Fruit fly (Drosophila melanogaster) whole organism, wandering third instar larva: ENCODE data around the gene CG3568.

ENCODE experiments used
- Abd-B ChIP-seq: fragments of >200 bp; optimal IDR thresholded peaks from 2 replicates; lab custom pipeline; 2017; ENCODE audit warnings: missing biosample characterization, missing genetic modification characterization
- CG32264 ChIP-seq: fragments of 200-800 bp; sonication (Bioruptor generic); optimal IDR thresholded peaks from 2 replicates; lab custom pipeline; 2016; ENCODE audit warnings: missing biosample characterization, missing genetic modification characterization
- CG9705 ChIP-seq: fragments of 200-800 bp; sonication (Bioruptor generic); optimal IDR thresholded peaks from 2 replicates; lab custom pipeline; 2018; ENCODE audit warnings: missing biosample characterization, mild to moderate bottlenecking, missing genetic modification characterization
- Dif ChIP-seq: fragments of 200-275, 200-300 bp; sonication (Bioruptor generic); optimal IDR thresholded peaks from 2 replicates; lab custom pipeline; 2018; ENCODE audit warnings: missing biosample characterization, missing genetic modification characterization; ENCODE audit not compliant: partially characterized antibody
- HLH106 ChIP-seq: fragments of 200-800 bp; optimal IDR thresholded peaks from 3 replicates; lab custom pipeline; 2019; ENCODE audit warnings: missing biosample characterization, mild to moderate bottlenecking, missing genetic modification characterization, moderate library complexity
- Hnf4 ChIP-seq: fragments of 200-800 bp; sonication (Bioruptor generic); optimal IDR thresholded peaks from 2 replicates; lab custom pipeline; 2016; ENCODE audit warnings: missing biosample characterization, mild to moderate bottlenecking, missing genetic modification characterization
- Hr78 ChIP-seq: fragments of >200 bp; optimal IDR thresholded peaks from 2 replicates; lab custom pipeline; 2017; ENCODE audit warnings: missing biosample characterization, missing genetic modification characterization
- Hr83 ChIP-seq: fragments of 200-300 bp; sonication (Bioruptor generic); optimal IDR thresholded peaks from 2 replicates; lab custom pipeline; 2016; ENCODE audit warnings: missing biosample characterization, mild to moderate bottlenecking, missing genetic modification characterization, moderate library complexity; ENCODE audit not compliant: poor library complexity, severe bottlenecking
- Jra ChIP-seq: sonication (Bioruptor generic); optimal IDR thresholded peaks from 2 replicates; lab custom pipeline; 2016; ENCODE audit warnings: missing biosample characterization, missing genetic modification characterization
- Mio ChIP-seq: sonication (Bioruptor generic); optimal IDR thresholded peaks from 2 replicates; lab custom pipeline; 2016; ENCODE audit warnings: missing biosample characterization, missing genetic modification characterization
- Myc ChIP-seq: fragments of >200 bp; optimal IDR thresholded peaks from 2 replicates; lab custom pipeline; 2017
- N ChIP-seq: fragments of >200 bp; optimal IDR thresholded peaks from 2 replicates; lab custom pipeline; 2018; ENCODE audit warnings: missing biosample characterization, missing external identifiers, missing genetic modification characterization
- OdsH ChIP-seq: fragments of 200-800 bp; sonication (Bioruptor generic); optimal IDR thresholded peaks from 2 replicates; lab custom pipeline; 2016; ENCODE audit warnings: missing biosample characterization, mild to moderate bottlenecking, missing genetic modification characterization
- Rel ChIP-seq, 2 experiments: fragments of 200-800 bp; sonication (Bioruptor generic) in 1 of 2; optimal IDR thresholded peaks; 2 replicates in 1 of 2; 3 replicates in 1 of 2; lab custom pipeline; 2016 to 2019; ENCODE audit warnings: mild to moderate bottlenecking in 2 of 2, missing biosample characterization in 2 of 2, missing genetic modification characterization in 2 of 2, moderate library complexity in 1 of 2
- br ChIP-seq: fragments of 200-800 bp; sonication (Bioruptor generic); optimal IDR thresholded peaks from 2 replicates; lab custom pipeline; 2016; ENCODE audit warnings: missing biosample characterization, missing genetic modification characterization
- brk ChIP-seq: fragments of 200-800 bp; sonication (Bioruptor generic); optimal IDR thresholded peaks from 2 replicates; lab custom pipeline; 2016; ENCODE audit warnings: missing biosample characterization, mild to moderate bottlenecking, missing genetic modification characterization
- dl ChIP-seq, 2 experiments: fragments of 175-275, 200-275 bp in 1 of 2; fragments of 200-275 bp in 1 of 2; sonication (Bioruptor generic); optimal IDR thresholded peaks; lab custom pipeline; 2018; ENCODE audit warnings: mild to moderate bottlenecking in 2 of 2, missing biosample characterization in 2 of 2, missing genetic modification characterization in 2 of 2, moderate library complexity in 2 of 2; ENCODE audit not compliant: partially characterized antibody in 2 of 2, insufficient read depth in 1 of 2
- dmrt93B ChIP-seq: fragments of 200-800 bp; sonication (Bioruptor generic); optimal IDR thresholded peaks from 2 replicates; lab custom pipeline; 2018; ENCODE audit warnings: missing biosample characterization, mild to moderate bottlenecking, missing genetic modification characterization
- dsf ChIP-seq: sonication (Bioruptor generic); optimal IDR thresholded peaks from 2 replicates; lab custom pipeline; 2016; ENCODE audit warnings: missing biosample characterization, missing genetic modification characterization, borderline replicate concordance
- ey ChIP-seq: fragments of 200-800 bp; sonication (Bioruptor generic); optimal IDR thresholded peaks from 2 replicates; lab custom pipeline; 2016; ENCODE audit warnings: missing biosample characterization, missing genetic modification characterization
- foxo ChIP-seq, 2 experiments: fragments of 200-800 bp; sonication (Bioruptor generic); optimal IDR thresholded peaks; 2 replicates in 1 of 2; 3 replicates in 1 of 2; lab custom pipeline; 2016 to 2017; ENCODE audit warnings: missing biosample characterization in 2 of 2, missing genetic modification characterization in 2 of 2
- fru ChIP-seq: fragments of 200-800 bp; sonication (Bioruptor generic); optimal IDR thresholded peaks from 3 replicates; lab custom pipeline; 2016; ENCODE audit warnings: missing biosample characterization, mild to moderate bottlenecking, missing genetic modification characterization
- h ChIP-seq: fragments of 200-800 bp; sonication (Bioruptor generic); optimal IDR thresholded peaks from 3 replicates; lab custom pipeline; 2016; ENCODE audit warnings: missing biosample characterization, mild to moderate bottlenecking, missing genetic modification characterization
- jim ChIP-seq: fragments of 175-275, 200-325 bp; sonication (Bioruptor generic); optimal IDR thresholded peaks from 2 replicates; lab custom pipeline; 2016; ENCODE audit warnings: missing biosample characterization, mild to moderate bottlenecking, missing genetic modification characterization
- pan ChIP-seq: fragments of >200 bp; optimal IDR thresholded peaks from 2 replicates; lab custom pipeline; 2017
- psq ChIP-seq: fragments of 200-800 bp; sonication (Bioruptor generic); optimal IDR thresholded peaks from 3 replicates; lab custom pipeline; 2017; ENCODE audit warnings: missing biosample characterization, mild to moderate bottlenecking, missing genetic modification characterization, moderate library complexity
- sage ChIP-seq: fragments of 200-800 bp; sonication (Bioruptor generic); optimal IDR thresholded peaks from 2 replicates; lab custom pipeline; 2016; ENCODE audit warnings: missing biosample characterization, mild to moderate bottlenecking, missing genetic modification characterization
- sv ChIP-seq: fragments of 200-800 bp; sonication (Bioruptor generic); optimal IDR thresholded peaks from 3 replicates; lab custom pipeline; 2016; ENCODE audit warnings: missing biosample characterization, missing genetic modification characterization
- tai ChIP-seq: sonication (Bioruptor generic); optimal IDR thresholded peaks from 2 replicates; lab custom pipeline; 2016; ENCODE audit warnings: missing biosample characterization, missing genetic modification characterization
- woc ChIP-seq: sonication (Bioruptor generic); optimal IDR thresholded peaks from 2 replicates; lab custom pipeline; 2016; ENCODE audit warnings: missing biosample characterization, mild to moderate bottlenecking, missing genetic modification characterization

Gene CG3568

DNA sequence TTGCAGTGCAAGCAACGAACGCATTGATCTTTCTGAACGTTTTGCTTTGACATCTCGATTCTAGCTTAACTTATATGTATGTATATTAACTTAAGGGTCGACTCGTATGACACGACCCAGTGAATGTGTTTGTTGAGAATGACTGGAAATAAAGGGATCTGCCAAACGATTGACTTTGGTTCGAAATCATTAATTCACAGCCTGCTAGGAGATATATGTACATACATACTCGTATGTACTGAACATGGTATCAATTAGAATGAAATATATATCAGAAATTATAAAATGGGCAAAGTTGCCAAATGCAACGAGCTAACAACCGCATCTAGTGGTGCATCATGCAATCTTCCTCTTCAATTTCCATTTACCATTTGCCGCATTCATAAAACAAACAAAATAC is 29.4 kb downstream of the CG3568 start, which contains the start of gene CG12684:
Gene CG12684, minus strand, starts transcription at position 101 of the 400 bp plus-strand sequence.
- TF ChIP-seq woc (GFP tag; lab: Kevin White, UChicago) (no peak), ey (GFP tag; lab: Kevin White, UChicago) (no peak), Dif (GFP tag; lab: Kevin White, UChicago) (no peak), br (GFP tag; lab: Kevin White, UChicago) (no peak), sv (GFP tag; lab: Kevin White, UChicago) (no peak), dl (GFP tag; optimal IDR thresholded peaks at IDR 0.05; lab: Kevin White, UChicago; ENCODE audit: insufficient read depth in 1 of 2, partially characterized antibody in 2 of 2) (no peak), pan (lab: Kevin White, UChicago) (no peak), N (GFP tag; lab: Kevin White, UChicago) (no peak), Abd-B (GFP tag; lab: Kevin White, UChicago) (no peak), CG32264 (GFP tag; lab: Kevin White, UChicago) (no peak), Rel (GFP tag; optimal IDR thresholded peaks at IDR 0.05; lab: Kevin White, UChicago) (no peak), Rel (tag; optimal IDR thresholded peaks at IDR 0.05; lab: Kevin White, UChicago) (no peak), fru (no peak), Myc (no peak), jim (no peak), dmrt93B (GFP tag; lab: Kevin White, UChicago) (no peak), psq (GFP tag; lab: Kevin White, UChicago) (no peak), Jra (GFP tag; lab: Kevin White, UChicago) (no peak), OdsH (GFP tag; lab: Kevin White, UChicago) (no peak), tai (GFP tag; lab: Kevin White, UChicago) (no peak), CG9705 (no peak)

DNA sequence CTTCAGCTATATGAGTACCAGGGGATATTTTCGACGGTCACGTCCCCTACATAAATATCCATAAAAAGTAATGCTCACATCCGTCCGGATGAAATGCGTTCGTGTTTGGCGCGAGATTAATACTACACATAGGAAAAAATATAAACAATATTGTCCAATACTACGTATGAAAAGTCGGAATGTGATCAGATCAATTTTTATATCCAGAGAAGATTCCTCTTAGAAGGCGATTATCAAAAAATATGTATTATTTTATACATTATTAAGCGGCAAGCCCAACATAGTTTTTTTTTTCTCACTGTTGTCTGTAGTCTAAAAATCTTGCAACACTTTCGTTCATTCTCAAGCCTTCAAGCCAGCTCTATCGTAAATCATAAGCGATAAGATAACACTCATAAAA is 31.5 kb downstream of the CG3568 start:
- TF ChIP-seq br (GFP tag; lab: Kevin White, UChicago), result no peak
- TF ChIP-seq Myc, result no peak
- peak; percentile 1 for TF ChIP-seq fru
- peak in 1 of 2 experiments; percentile 25 for TF ChIP-seq foxo (GFP tag; optimal IDR thresholded peaks at IDR 0.05; lab: Kevin White, UChicago)

DNA sequence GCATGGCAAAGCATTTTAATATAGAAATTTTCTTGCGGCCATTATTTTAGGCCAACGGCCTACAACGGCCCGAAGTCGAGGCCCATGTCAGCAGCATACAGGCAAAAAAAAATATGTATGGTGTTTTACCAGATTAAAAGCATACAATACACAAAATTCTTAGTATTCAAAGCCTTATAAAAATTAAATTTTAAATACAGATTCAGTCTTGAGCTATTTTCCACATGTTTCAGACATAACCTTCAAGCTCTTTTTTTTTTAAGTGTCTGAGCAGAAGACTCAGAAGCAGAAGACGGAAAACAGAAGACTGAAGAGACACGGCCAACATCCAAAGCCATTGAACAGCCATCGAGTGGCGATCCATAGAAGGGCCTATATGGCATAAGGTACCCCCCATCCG is 39.3 kb downstream of the CG3568 start:
- TF ChIP-seq Mio (no peak), fru (peak; percentile 13), foxo (GFP tag; optimal IDR thresholded peaks at IDR 0.05; lab: Kevin White, UChicago) (peak in 1 of 2 experiments; percentile 28), h (GFP tag; lab: Kevin White, UChicago) (peak; percentile 3)

DNA sequence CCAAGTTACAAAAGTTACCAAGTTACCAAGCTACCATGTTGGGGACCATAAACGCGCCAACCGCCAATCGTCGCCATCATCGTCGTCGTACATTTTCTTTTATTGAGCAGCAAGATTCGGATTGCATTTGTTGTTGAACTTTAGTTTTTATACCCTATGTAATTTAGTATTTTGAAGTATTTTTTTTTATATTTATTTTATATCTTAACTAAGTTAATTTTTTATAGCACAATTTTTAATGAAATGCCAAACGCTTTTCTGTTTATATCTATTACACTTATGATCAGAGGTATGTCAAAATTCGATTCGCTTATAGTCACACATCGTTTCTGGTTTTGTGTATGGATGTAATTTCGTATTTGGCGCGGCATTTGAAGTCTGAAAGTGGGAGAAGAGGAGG is 40.0 kb downstream of the CG3568 start:
- TF ChIP-seq tai (GFP tag; lab: Kevin White, UChicago) (no peak), HLH106 (no peak), dl (GFP tag; optimal IDR thresholded peaks at IDR 0.05; lab: Kevin White, UChicago; ENCODE audit: insufficient read depth in 1 of 2, partially characterized antibody in 2 of 2) (no peak)

dm6 chrX:4587584-4587983 is 45.2 kb downstream of the CG3568 start:
- TF ChIP-seq Hr83 (no peak), CG9705 (no peak), dsf (GFP tag; lab: Kevin White, UChicago) (no peak), sage (GFP tag; lab: Kevin White, UChicago) (no peak), h (GFP tag; lab: Kevin White, UChicago) (no peak), Rel (GFP tag; optimal IDR thresholded peaks at IDR 0.05; lab: Kevin White, UChicago) (no peak), Rel (tag; optimal IDR thresholded peaks at IDR 0.05; lab: Kevin White, UChicago) (no peak), fru (no peak)
- TF ChIP-seq, all 38 proteins: peak for 0

dm6 chrX:4588981-4589380 is 46.6 kb downstream of the CG3568 start:
- TF ChIP-seq brk, result no peak
- TF ChIP-seq ey (GFP tag; lab: Kevin White, UChicago), result no peak
- no peak for TF ChIP-seq OdsH (GFP tag; lab: Kevin White, UChicago)
- no peak for TF ChIP-seq br (GFP tag; lab: Kevin White, UChicago)
- TF ChIP-seq sv (GFP tag; lab: Kevin White, UChicago), result no peak
- no peak for TF ChIP-seq dl (GFP tag; optimal IDR thresholded peaks at IDR 0.05; lab: Kevin White, UChicago; ENCODE audit: insufficient read depth in 1 of 2, partially characterized antibody in 2 of 2)
- TF ChIP-seq Hr78 (GFP tag; lab: Kevin White, UChicago), result no peak
- no peak for TF ChIP-seq Myc
- no peak for TF ChIP-seq Dif (GFP tag; lab: Kevin White, UChicago)
- no peak for TF ChIP-seq Hnf4 (GFP tag; lab: Kevin White, UChicago)
- TF ChIP-seq N (GFP tag; lab: Kevin White, UChicago), result no peak
- TF ChIP-seq, all 38 proteins: peak for 0
